Worm (Caenorhabditis elegans): Measurements from ENCODE around the gene xdh-1.

xdh-1 gene

DNA sequence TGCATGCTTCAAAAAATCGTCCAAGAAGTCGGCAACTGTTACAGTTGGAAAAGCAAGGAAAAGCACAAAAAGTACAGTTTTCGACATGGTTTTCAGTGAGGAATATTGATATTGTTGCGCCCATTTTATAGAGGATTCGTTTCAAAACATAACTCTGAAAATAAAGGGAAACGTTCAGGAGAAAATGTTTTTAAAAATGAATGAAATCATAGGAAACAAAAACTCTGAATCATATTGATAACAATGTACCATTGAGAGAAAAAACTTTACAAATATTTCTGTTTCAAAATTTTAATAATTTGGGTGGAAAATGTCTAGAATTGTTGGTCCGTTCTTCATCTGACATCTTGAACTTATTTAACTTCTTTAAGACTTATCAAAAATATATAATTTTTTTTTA is 10.5 kb upstream of the xdh-1 start, which contains the start of gene F55B11.2:
F55B11.2 (minus strand) TSS at position 101 of the 400 bp plus-strand sequence.
- TF ChIP-seq hlh-26 (GFP tag; conservative IDR thresholded peaks at IDR 0.05) (no peak), aptf-2 (GFP tag; conservative IDR thresholded peaks at IDR 0.05) (no peak), ceh-91 (GFP tag; IDR thresholded peaks at IDR 0.05) (no peak), hsf-1 (GFP tag; IDR thresholded peaks at IDR 0.05) (no peak)

DNA sequence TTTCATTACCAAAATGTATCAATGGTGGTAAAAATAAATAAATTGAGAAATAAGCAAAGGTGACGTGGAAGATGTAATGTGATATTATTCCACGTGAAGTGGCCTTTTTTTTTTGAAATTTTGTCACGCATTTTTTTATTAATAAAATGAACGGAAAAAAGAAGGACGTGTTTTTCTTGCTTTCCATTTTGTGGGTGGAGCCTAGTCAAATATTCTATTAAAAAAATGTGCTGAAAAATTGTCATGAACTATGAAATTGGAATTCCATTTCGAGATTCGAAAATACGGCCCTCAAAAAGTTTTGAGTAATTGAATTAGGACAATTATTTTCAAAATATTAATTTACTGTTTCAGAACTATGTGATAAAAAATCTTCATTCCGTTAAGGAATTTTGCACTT is 9.2 kb upstream of the xdh-1 start, which contains the start of gene F55B11.7:
F55B11.7 (minus strand) TSS at position 101 of the 400 bp plus-strand sequence.
- TF ChIP-seq snpc-4 (GFP tag; optimal IDR thresholded peaks at IDR 0.05), result no peak
- peak in 1 of 4 experiments; percentile 0 for TF ChIP-seq snpc-4 (tag; optimal IDR thresholded peaks at IDR 0.05)
- no peak for TF ChIP-seq ztf-25 (GFP tag; IDR thresholded peaks at IDR 0.05)

DNA sequence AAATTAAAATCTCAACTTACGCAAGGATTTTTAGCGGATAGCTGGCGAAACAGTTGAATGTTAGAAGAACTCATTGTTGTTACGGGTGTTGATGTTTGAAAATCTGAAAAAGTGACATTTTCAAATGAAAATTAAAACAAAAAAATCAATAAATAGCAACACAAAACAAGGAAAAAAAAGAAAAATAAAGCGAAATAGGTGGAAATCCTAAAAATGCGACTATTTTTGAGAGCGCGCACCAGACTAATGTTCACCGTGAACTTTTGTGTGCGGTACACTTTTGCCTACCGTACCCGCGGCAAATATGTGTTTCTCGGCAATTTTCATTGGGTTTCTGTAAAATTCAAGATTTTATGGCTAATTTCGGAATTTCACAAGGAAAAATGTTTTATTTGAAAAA is 4.4 kb upstream of the xdh-1 start, which contains the start of gene F55B11.6:
F55B11.6 (minus strand) TSS at position 101 of the 400 bp plus-strand sequence.
- TF ChIP-seq let-607 (tag; optimal IDR thresholded peaks at IDR 0.05) (no peak), hrde-1 (tag; optimal IDR thresholded peaks at IDR 0.05; ENCODE audit: borderline replicate concordance) (no peak), tbp1 (GFP tag; optimal IDR thresholded peaks at IDR 0.05) (no peak), ceh-27 (GFP tag; optimal IDR thresholded peaks at IDR 0.05) (no peak)

DNA sequence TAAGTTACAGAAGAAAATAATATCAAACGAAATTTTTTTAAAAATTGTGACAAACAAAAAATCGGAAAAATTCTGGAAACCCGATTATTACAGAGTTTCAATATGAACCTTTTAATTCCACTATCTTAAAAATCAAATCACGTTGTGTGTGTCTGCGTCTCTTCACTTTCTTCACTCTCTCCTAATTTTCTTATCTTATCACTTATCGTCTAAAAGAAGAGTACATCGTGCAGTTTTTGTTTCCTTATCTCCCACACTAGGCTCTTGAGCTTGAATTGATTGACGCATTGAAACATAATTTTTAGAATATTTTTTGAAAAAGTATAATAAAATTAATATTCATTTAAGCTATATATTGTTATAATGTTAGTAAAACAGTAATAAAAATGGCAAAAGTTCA is 1.5 kb upstream of the xdh-1 start:
- TF ChIP-seq atf-7 (tag; optimal IDR thresholded peaks at IDR 0.05) (peak; percentile 14), lir-1 (GFP tag; conservative IDR thresholded peaks at IDR 0.05) (no peak), ztf-22 (GFP tag; optimal IDR thresholded peaks at IDR 0.05) (peak; percentile 6), madf-10 (tag; optimal IDR thresholded peaks at IDR 0.05) (peak; percentile 28), lin-40 (tag; optimal IDR thresholded peaks at IDR 0.05) (peak; percentile 34), nhr-90 (tag; optimal IDR thresholded peaks at IDR 0.05) (no peak), hmg-1.2 (GFP tag; IDR thresholded peaks at IDR 0.05) (peak; percentile 90), chd-7 (tag; optimal IDR thresholded peaks at IDR 0.05) (no peak), ets-4 (GFP tag; optimal IDR thresholded peaks at IDR 0.05) (no peak), F22D6.2 (tag; optimal IDR thresholded peaks at IDR 0.05) (no peak), ceh-58 (GFP tag; IDR thresholded peaks at IDR 0.05) (no peak), tbp1 (GFP tag; optimal IDR thresholded peaks at IDR 0.05) (peak; percentile 27), F39B2.1 (GFP tag; IDR thresholded peaks at IDR 0.05) (no peak), nhr-80 (tag; optimal IDR thresholded peaks at IDR 0.05) (peak; percentile 86), tlf-1 (GFP tag; optimal IDR thresholded peaks at IDR 0.05) (peak; percentile 2), let-607 (tag; optimal IDR thresholded peaks at IDR 0.05) (peak in 1 of 2 experiments; percentile 61), mcd-1 (GFP tag; IDR thresholded peaks at IDR 0.05) (no peak), lin-54 (GFP tag; optimal IDR thresholded peaks at IDR 0.05) (peak; percentile 8)

DNA sequence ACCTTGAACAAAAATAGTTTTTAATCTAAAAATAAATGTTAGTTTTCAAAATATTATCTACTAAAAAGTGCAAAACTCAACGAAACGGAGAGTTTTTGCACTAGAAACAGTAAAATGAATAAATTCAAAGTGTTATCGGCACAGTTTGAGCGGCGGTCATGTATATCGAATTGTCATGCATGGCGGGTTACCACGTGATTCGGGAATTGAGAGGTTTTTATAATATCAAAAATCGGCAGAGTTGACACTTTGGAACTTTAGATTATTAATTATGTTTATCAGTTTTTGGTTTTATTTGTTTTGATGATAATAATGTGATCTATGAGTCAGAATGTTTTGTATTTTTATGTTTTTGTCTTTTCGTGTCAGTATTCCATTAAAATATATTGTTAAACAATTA is 692 bp upstream of the xdh-1 start:
- TF ChIP-seq unc-62 (GFP tag; optimal IDR thresholded peaks at IDR 0.05) (peak; percentile 48), nhr-80 (tag; optimal IDR thresholded peaks at IDR 0.05) (peak; percentile 68), Y79H2A.3 (GFP tag; conservative IDR thresholded peaks at IDR 0.05) (no peak), nhr-120 (GFP tag; IDR thresholded peaks at IDR 0.05) (no peak), let-607 (tag; optimal IDR thresholded peaks at IDR 0.05) (peak in 1 of 2 experiments; percentile 50)

DNA sequence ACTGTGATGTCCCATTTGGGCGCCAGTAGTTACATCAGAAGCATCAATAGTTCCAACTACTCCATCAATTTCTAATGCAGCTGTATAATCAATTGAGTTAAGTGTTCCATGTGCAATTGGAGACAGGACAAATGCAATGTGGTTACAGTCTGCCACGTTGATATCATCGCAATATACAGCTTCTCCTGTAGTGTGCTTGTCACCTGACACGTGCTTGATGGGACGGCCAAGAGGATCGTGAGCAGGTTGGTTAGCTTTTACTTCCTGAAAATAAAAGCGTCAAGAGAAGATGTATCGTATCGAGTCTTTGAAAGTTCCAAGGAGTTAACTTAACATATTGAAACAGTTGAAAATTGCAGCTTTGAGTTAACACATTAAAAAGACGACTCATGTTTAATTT is 4.1 kb downstream of the xdh-1 start:
- TF ChIP-seq hrde-1 (tag; optimal IDR thresholded peaks at IDR 0.05; ENCODE audit: borderline replicate concordance) (no peak), attf-6 (GFP tag; IDR thresholded peaks at IDR 0.05) (peak; percentile 71; the same call in 1 of the 2 replicates), ama-1 (optimal IDR thresholded peaks at IDR 0.05) (no peak), ama-1 (GFP tag; optimal IDR thresholded peaks at IDR 0.05) (no peak), ceh-27 (GFP tag; optimal IDR thresholded peaks at IDR 0.05) (no peak), athp-1 (tag; optimal IDR thresholded peaks at IDR 0.05) (no peak)
